Fruit fly (Drosophila melanogaster): ENCODE measurements around the gene AnxB11.

The AnxB11 gene

DNA sequence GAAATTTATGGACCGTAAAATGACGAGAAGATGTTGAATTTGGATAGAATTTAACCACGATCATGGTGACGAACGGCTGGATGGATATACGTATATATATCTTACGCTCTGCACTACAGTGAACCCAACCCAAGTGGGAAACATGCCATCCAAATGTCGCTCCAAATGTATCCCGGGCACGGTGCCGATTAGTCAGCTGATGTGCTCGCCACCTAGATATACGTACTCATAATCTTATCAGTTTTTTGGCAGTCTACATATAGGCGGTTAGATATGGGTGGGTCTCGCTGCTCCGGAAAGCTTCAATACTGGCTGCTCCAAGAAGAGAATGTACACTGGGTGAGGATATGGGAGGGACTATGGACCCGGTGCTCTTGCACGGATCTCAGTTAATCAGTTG, 16.0 kb downstream of the AnxB11 start:
- peak; percentile 46 for TF ChIP-seq Eip78C (GFP tag)
- TF ChIP-seq CG32006 (GFP tag; optimal IDR thresholded peaks at IDR 0.05): no peak

DNA sequence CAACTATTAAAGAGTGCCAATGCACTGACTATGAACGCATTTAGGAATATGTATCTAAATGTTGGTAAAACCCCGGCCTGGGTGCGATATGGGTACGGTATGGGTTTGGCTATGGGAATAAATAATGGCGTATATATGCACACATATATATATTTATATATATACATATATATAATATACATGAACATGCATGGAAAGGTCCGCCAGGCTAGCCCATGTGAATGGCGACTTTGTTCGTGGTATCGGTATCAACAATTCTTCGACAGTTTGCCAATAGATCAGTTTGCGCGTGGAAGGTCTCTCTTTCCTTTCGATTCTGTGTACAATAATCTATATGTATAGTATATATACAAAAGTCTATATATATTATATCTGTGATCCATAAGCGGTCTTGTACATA, 16.9 kb downstream of the AnxB11 start, which contains the start of gene CG4301:
Gene CG4301, plus strand, starts transcription at position 301 of the 400 bp plus-strand sequence.
- no peak for TF ChIP-seq Hr39 (GFP tag; optimal IDR thresholded peaks at IDR 0.05)

DNA sequence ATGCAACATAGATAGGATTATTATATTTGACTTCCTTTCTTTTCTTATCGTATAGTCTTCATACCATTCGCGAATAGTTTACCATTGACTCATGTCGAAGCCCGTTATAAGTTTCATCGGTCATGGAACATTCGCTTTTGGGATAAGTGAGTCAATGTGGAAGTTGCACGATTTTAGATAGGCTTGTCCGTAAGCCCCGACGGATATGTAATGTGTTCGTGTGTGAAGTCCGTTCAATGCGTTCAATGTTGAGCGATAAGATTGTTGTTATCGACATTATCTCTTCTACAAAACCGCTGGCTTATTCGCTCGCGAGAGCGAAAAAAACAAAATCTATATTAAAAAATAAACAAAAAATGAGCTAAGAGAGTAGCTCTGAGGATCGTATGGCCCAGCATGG, 17.3 kb downstream of the AnxB11 start, which contains the start of gene CG9981:
Gene CG9981, minus strand, starts transcription at position 320 of the 400 bp plus-strand sequence.
- TF ChIP-seq esn (GFP tag; optimal IDR thresholded peaks at IDR 0.05): no peak
- TF ChIP-seq CG8632 (GFP tag; optimal IDR thresholded peaks at IDR 0.05): no peak
- TF ChIP-seq svp (GFP tag): peak; percentile 53
- TF ChIP-seq vri (GFP tag; optimal IDR thresholded peaks at IDR 0.05): peak; percentile 21
- TF ChIP-seq Eip75B (GFP tag; optimal IDR thresholded peaks at IDR 0.05): no peak
- no peak for TF ChIP-seq Met (GFP tag; optimal IDR thresholded peaks at IDR 0.05)

DNA sequence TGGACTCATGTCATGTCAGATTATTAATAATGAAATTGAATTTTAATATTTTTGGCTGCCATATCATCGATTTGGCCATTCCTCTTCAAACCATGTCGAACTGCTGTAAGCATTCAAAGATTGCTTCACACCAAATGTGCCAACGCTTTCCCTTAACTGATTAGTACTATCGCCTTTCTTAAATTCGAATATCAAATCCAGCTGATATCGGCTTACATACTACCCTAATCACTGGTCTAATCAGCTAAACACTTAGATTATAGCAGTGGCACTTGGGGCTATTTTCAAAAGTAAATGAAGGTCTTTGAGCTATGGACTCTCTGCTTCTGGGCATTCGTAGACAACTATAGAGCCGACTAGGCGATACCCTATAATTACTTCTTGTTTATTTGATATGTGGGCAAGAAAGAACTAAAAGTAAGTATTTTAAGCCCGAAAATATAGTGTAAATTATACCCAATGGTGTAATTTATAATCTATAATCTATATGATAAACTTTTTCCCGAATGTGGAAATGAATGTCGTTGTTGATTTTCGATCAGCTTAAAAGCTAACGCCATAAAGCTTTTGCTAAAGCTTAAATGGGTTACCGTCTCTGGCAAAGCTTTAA, 18.1 kb downstream of the AnxB11 start:
- TF ChIP-seq CG15336 (GFP tag; IDR thresholded peaks at IDR 0.05) (peak; percentile 90), Blimp-1 (GFP tag; optimal IDR thresholded peaks at IDR 0.05) (no peak), Sox14 (GFP tag; optimal IDR thresholded peaks at IDR 0.05) (no peak), dsx (GFP tag; optimal IDR thresholded peaks at IDR 0.05; ENCODE audit: poor library complexity, severe bottlenecking) (no peak), Lpt (GFP tag; optimal IDR thresholded peaks at IDR 0.05) (peak; percentile 62), topi (GFP tag; optimal IDR thresholded peaks at IDR 0.05) (no peak), Eip75B (GFP tag; optimal IDR thresholded peaks at IDR 0.05) (no peak), esn (GFP tag; optimal IDR thresholded peaks at IDR 0.05) (no peak), net (GFP tag; optimal IDR thresholded peaks at IDR 0.05) (peak; percentile 73), acj6 (GFP tag; optimal IDR thresholded peaks at IDR 0.05) (no peak), CG16779 (tag; optimal IDR thresholded peaks at IDR 0.05) (peak; percentile 41), Hr39 (GFP tag; optimal IDR thresholded peaks at IDR 0.05) (no peak), Eip78C (GFP tag) (peak; percentile 92), salr (GFP tag; optimal IDR thresholded peaks at IDR 0.05) (no peak), CG6854 (GFP tag; optimal IDR thresholded peaks at IDR 0.05) (no peak), dac (GFP tag; optimal IDR thresholded peaks at IDR 0.05) (peak; percentile 38), CG7368 (GFP tag; optimal IDR thresholded peaks at IDR 0.05) (peak; percentile 41), svp (GFP tag) (peak; percentile 86), CG10669 (GFP tag; optimal IDR thresholded peaks at IDR 0.05) (no peak), CG6808 (GFP tag; optimal IDR thresholded peaks at IDR 0.05) (no peak), Ets21C (GFP tag; optimal IDR thresholded peaks at IDR 0.05) (peak; percentile 24), CG6792 (GFP tag; optimal IDR thresholded peaks at IDR 0.05) (peak; percentile 68), CG31627 (GFP tag; optimal IDR thresholded peaks at IDR 0.05) (peak; percentile 46), CG8119 (GFP tag; IDR thresholded peaks at IDR 0.05) (peak; percentile 84), achi (GFP tag; optimal IDR thresholded peaks at IDR 0.05) (no peak), Sox102F (GFP tag; optimal IDR thresholded peaks at IDR 0.05) (peak; percentile 49), CG11762 (GFP tag; optimal IDR thresholded peaks at IDR 0.05; ENCODE audit: insufficient read depth) (peak; percentile 54), CG8319 (GFP tag; optimal IDR thresholded peaks at IDR 0.05) (peak; percentile 31), Gug (GFP tag; IDR thresholded peaks at IDR 0.05) (peak; percentile 75), Hr4 (GFP tag; optimal IDR thresholded peaks at IDR 0.05) (peak; percentile 83), Smox (GFP tag; optimal IDR thresholded peaks at IDR 0.05) (no peak), CG32006 (GFP tag; optimal IDR thresholded peaks at IDR 0.05) (peak; percentile 79), Hr38 (GFP tag; optimal IDR thresholded peaks at IDR 0.05) (no peak), spab (GFP tag; optimal IDR thresholded peaks at IDR 0.05) (no peak), fd85E (GFP tag; optimal IDR thresholded peaks at IDR 0.05) (no peak), CG6163 (GFP tag; IDR thresholded peaks at IDR 0.05) (peak; percentile 82), Eip93F (GFP tag; optimal IDR thresholded peaks at IDR 0.05) (peak; percentile 45), CG34406 (GFP tag; optimal IDR thresholded peaks at IDR 0.05) (peak; percentile 64), fkh (GFP tag; optimal IDR thresholded peaks at IDR 0.05) (no peak), fd59A (GFP tag; optimal IDR thresholded peaks at IDR 0.05) (no peak), CG10631 (GFP tag; optimal IDR thresholded peaks at IDR 0.05) (peak; percentile 53), OdsH (GFP tag; optimal IDR thresholded peaks at IDR 0.05) (no peak)
